Worm (Caenorhabditis elegans) whole organism, L4 larva: ENCODE results near the gene tbc-7.

Experiments
- D1046.2 ChIP-seq: fragments of 200-800 bp; sonication (Bioruptor generic); IDR thresholded peaks from 2 replicates; pipeline ENCODE4 v1.3.6; 2022; ENCODE audit warnings: missing genetic modification characterization, missing compliant biosample characterization
- F26F4.8 ChIP-seq: fragments of 200-800 bp; sonication (Bioruptor generic); conservative IDR thresholded peaks from 2 replicates; pipeline ENCODE4 v1.3.6; 2022; ENCODE audit warnings: missing genetic modification characterization, missing compliant biosample characterization
- R02D3.7 ChIP-seq: fragments of 150-350 bp; sonication (generic microtip); optimal IDR thresholded peaks from 3 replicates; lab custom pipeline; 2014; ENCODE audit warnings: missing biosample characterization, missing genetic modification characterization
- T20F7.1 ChIP-seq: fragments of 200-800 bp; sonication (Bioruptor generic); optimal IDR thresholded peaks from 2 replicates; lab custom pipeline; 2018; ENCODE audit warnings: mild to moderate bottlenecking, missing genetic modification characterization, missing compliant biosample characterization
- Y48G9A.11 ChIP-seq: fragments of 200-800 bp; sonication (Bioruptor generic); IDR thresholded peaks from 2 replicates; pipeline ENCODE4 v1.3.6; 2022; ENCODE audit warnings: missing genetic modification reagents, missing genetic modification characterization, missing compliant biosample characterization
- Y5F2A.4 ChIP-seq: fragments of 200-800 bp; sonication (Bioruptor generic); optimal IDR thresholded peaks from 2 replicates; lab custom pipeline; 2018; ENCODE audit warnings: mild to moderate bottlenecking, missing genetic modification characterization, missing compliant biosample characterization
- aha-1 ChIP-seq: fragments of 150-350 bp; peaks from one replicate; lab custom pipeline; 2014; ENCODE audit warnings: missing biosample characterization, missing genetic modification characterization
- ceh-62 ChIP-seq: sonication (generic microtip); optimal IDR thresholded peaks from 2 replicates; lab custom pipeline; 2017; ENCODE audit warnings: missing biosample characterization, missing genetic modification characterization
- ces-1 ChIP-seq: fragments of 150-350 bp; sonication (generic microtip); optimal IDR thresholded peaks from 4 replicates; lab custom pipeline; 2014; ENCODE audit warnings: missing biosample characterization, missing genetic modification reagents, missing genetic modification characterization
- ctbp-1 ChIP-seq: fragments of 200-800 bp; sonication (Bioruptor generic); IDR thresholded peaks from 2 replicates; pipeline ENCODE4 v1.3.6; 2022; ENCODE audit warnings: missing genetic modification reagents, missing genetic modification characterization, missing compliant biosample characterization
- daf-16 ChIP-seq, 3 experiments: sonication (generic microtip); optimal IDR thresholded peaks; 2 replicates each; lab custom pipeline; 2016 to 2017; ENCODE audit warnings: missing genetic modification characterization in 3 of 3, missing genetic modification reagents in 3 of 3, mild to moderate bottlenecking in 2 of 3, missing compliant biosample characterization in 2 of 3, missing biosample characterization in 1 of 3, moderate library complexity in 1 of 3
- dmd-8 ChIP-seq: fragments of 200-800 bp; sonication (Bioruptor generic); IDR thresholded peaks from 2 replicates; pipeline ENCODE4 v1.3.6; 2022; ENCODE audit warnings: missing genetic modification characterization, missing compliant biosample characterization
- dmd-9 ChIP-seq: fragments of 200-800 bp; sonication (Bioruptor generic); IDR thresholded peaks from 2 replicates; pipeline ENCODE4 v1.3.6; 2022; ENCODE audit warnings: missing genetic modification reagents, missing genetic modification characterization, missing compliant biosample characterization
- duxl-1 ChIP-seq: sonication (generic microtip); optimal IDR thresholded peaks from 2 replicates; lab custom pipeline; 2016; ENCODE audit warnings: mild to moderate bottlenecking, missing genetic modification characterization, moderate library complexity, missing compliant biosample characterization; ENCODE audit not compliant: poor library complexity
- dve-1 ChIP-seq: sonication (generic microtip); optimal IDR thresholded peaks from 2 replicates; lab custom pipeline; 2017; ENCODE audit warnings: antibody characterized with exemption, mild to moderate bottlenecking, missing genetic modification characterization, missing compliant biosample characterization; ENCODE audit not compliant: insufficient read depth
- fos-1 ChIP-seq: fragments of 150-350 bp; optimal IDR thresholded peaks from 2 replicates; lab custom pipeline; 2014; ENCODE audit warnings: missing biosample characterization, missing genetic modification characterization
- hif-1 ChIP-seq, 2 experiments: sonication (generic microtip); optimal IDR thresholded peaks; 2 replicates each; lab custom pipeline; 2016 to 2017; ENCODE audit warnings: missing compliant biosample characterization in 2 of 2, missing genetic modification characterization in 2 of 2, missing genetic modification reagents in 2 of 2, missing genotype in 2 of 2, mild to moderate bottlenecking in 1 of 2
- lim-7 ChIP-seq: fragments of 200-800 bp; sonication (Bioruptor generic); IDR thresholded peaks from 2 replicates; pipeline ENCODE4 v1.3.6; 2022; ENCODE audit warnings: missing genetic modification characterization, missing compliant biosample characterization
- madf-5 ChIP-seq, 2 experiments: fragments of 200-800 bp; sonication (Bioruptor generic); IDR thresholded peaks; 2 replicates each; pipeline ENCODE4 v1.3.6; 2022; ENCODE audit warnings: missing compliant biosample characterization in 2 of 2, missing genetic modification characterization in 2 of 2
- mdt-29 ChIP-seq: fragments of 200-800 bp; sonication (Bioruptor generic); IDR thresholded peaks from 2 replicates; pipeline ENCODE4 v1.3.6; 2022; ENCODE audit warnings: missing genetic modification reagents, missing genetic modification characterization, missing compliant biosample characterization
- mes-2 ChIP-seq: sonication (generic microtip); optimal IDR thresholded peaks from 2 replicates; lab custom pipeline; 2016; ENCODE audit warnings: missing genotype, mild to moderate bottlenecking, missing genetic modification characterization, missing compliant biosample characterization; ENCODE audit not compliant: poor library complexity, severe bottlenecking
- nhr-10 ChIP-seq: fragments of 150-350 bp; optimal IDR thresholded peaks from 2 replicates; lab custom pipeline; 2014; ENCODE audit warnings: missing biosample characterization, missing genetic modification characterization
- pqm-1 ChIP-seq: sonication (generic microtip); optimal IDR thresholded peaks from 2 replicates; lab custom pipeline; 2017; ENCODE audit warnings: missing biosample characterization, missing genetic modification characterization
- skn-1 ChIP-seq: fragments of 150-350 bp; optimal IDR thresholded peaks from 2 replicates; lab custom pipeline; 2014; ENCODE audit warnings: missing biosample characterization, missing genetic modification characterization
- snpc-4 ChIP-seq: fragments of 150-350 bp; optimal IDR thresholded peaks from 2 replicates; lab custom pipeline; 2014; ENCODE audit warnings: missing biosample characterization, missing genetic modification characterization
- spr-3 ChIP-seq: fragments of 200-800 bp; sonication (Bioruptor generic); optimal IDR thresholded peaks from 2 replicates; lab custom pipeline; 2018; ENCODE audit warnings: mild to moderate bottlenecking, missing genetic modification characterization, missing compliant biosample characterization
- tag-97 ChIP-seq: fragments of 200-800 bp; sonication (Bioruptor generic); IDR thresholded peaks from 2 replicates; pipeline ENCODE4 v1.3.6; 2022; ENCODE audit warnings: missing genetic modification characterization, missing compliant biosample characterization
- tra-1 ChIP-seq: fragments of 200-800 bp; sonication (Bioruptor generic); IDR thresholded peaks from 2 replicates; pipeline ENCODE4 v1.3.6; 2022; ENCODE audit warnings: missing genetic modification reagents, missing genetic modification characterization, missing compliant biosample characterization
- unc-62 ChIP-seq, 3 experiments: fragments of 150-350 bp in 1 of 3; sonication (generic microtip); optimal IDR thresholded peaks in 2 of 3; peaks in 1 of 3; 1 replicate in 1 of 3; 2 replicates in 2 of 3; lab custom pipeline; 2014 to 2017; ENCODE audit warnings: missing biosample characterization in 3 of 3, missing genetic modification characterization in 3 of 3, missing genetic modification reagents in 3 of 3, missing genotype in 1 of 3
- vab-7 ChIP-seq: fragments of 200-800 bp; sonication (Bioruptor generic); IDR thresholded peaks from 2 replicates; pipeline ENCODE4 v1.3.6; 2022; ENCODE audit warnings: missing genetic modification reagents, missing genetic modification characterization, missing compliant biosample characterization
- zag-1 ChIP-seq: fragments of 150-350 bp; optimal IDR thresholded peaks from 2 replicates; lab custom pipeline; 2014; ENCODE audit warnings: missing biosample characterization, missing genetic modification characterization
- zfp-2 ChIP-seq: sonication (generic microtip); optimal IDR thresholded peaks from 2 replicates; lab custom pipeline; 2016; ENCODE audit warnings: mild to moderate bottlenecking, missing genetic modification characterization, missing compliant biosample characterization
- zfp-3 ChIP-seq: fragments of 200-800 bp; sonication (Bioruptor generic); conservative IDR thresholded peaks from 2 replicates; pipeline ENCODE4 v1.3.6; 2022; ENCODE audit warnings: missing genetic modification reagents, missing genetic modification characterization, missing compliant biosample characterization
- zip-2 ChIP-seq: fragments of 150-350 bp; optimal IDR thresholded peaks from 2 replicates; lab custom pipeline; 2014; ENCODE audit warnings: missing biosample characterization, missing genetic modification characterization
- ztf-11 ChIP-seq: fragments of 150-350 bp; optimal IDR thresholded peaks from 2 replicates; lab custom pipeline; 2014; ENCODE audit warnings: missing biosample characterization, missing genetic modification characterization

The tbc-7 gene

DNA sequence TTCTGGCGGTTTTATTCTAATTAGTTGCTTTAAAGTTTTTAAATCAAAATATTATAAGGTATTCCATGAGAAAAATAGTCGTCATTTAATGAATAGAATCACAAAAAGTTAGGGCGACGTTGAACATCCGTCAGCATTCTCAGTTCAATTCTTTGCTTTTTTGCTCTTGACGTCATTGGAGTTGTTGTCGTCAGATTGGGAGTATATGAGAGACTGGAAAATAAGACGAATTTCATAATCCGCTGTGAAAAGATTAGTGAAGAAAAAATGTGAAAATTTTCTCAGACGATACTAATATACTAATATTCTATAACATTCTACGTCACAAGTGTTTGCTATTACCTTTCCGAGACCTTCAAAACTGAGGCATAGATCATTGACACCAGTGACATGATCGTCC lies 17.3 kb downstream of the tbc-7 start:
- no peak for TF ChIP-seq skn-1 (tag; lab: Kevin White, UChicago)
- TF ChIP-seq daf-16 (GFP tag; optimal IDR thresholded peaks at IDR 0.05; lab: Kevin White, UChicago): no peak
- TF ChIP-seq daf-16 (tag; optimal IDR thresholded peaks at IDR 0.05; lab: Kevin White, UChicago): no peak
- TF ChIP-seq ztf-11 (tag; lab: Kevin White, UChicago): no peak
- TF ChIP-seq D1046.2 (GFP tag; lab: Robert Waterston, UW): no peak
- TF ChIP-seq dmd-9: no peak
- no peak for TF ChIP-seq tag-97 (GFP tag; lab: Robert Waterston, UW)
- TF ChIP-seq hif-1 (tag; optimal IDR thresholded peaks at IDR 0.05; lab: Kevin White, UChicago): no peak

DNA sequence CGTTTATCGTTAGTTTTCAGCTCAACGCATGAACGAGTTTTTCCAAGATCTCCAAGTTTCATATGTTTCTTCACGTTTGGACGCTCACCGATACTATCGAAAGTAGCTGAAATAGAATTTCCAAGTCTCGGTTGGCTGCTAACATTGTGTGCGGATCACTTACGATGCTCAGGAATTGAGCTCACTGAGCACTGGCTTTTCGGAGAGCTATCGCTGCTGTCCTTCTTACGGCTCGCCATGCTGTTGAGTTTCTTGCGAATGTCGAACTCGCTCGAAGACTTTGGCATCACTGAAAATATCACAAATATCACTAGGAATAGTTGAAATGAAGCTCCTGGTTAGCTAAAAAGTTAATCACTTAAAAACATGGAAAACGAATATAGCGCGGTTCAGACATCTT lies 17.8 kb downstream of the tbc-7 start:
- TF ChIP-seq unc-62 (GFP tag; optimal IDR thresholded peaks at IDR 0.05 in 1 of 2; lab: Kevin White, UChicago): peak in 1 of 2 experiments; percentile 98
- TF ChIP-seq unc-62 (tag; optimal IDR thresholded peaks at IDR 0.05; lab: Kevin White, UChicago): no peak
- TF ChIP-seq vab-7 (GFP tag; lab: Robert Waterston, UW): no peak

DNA sequence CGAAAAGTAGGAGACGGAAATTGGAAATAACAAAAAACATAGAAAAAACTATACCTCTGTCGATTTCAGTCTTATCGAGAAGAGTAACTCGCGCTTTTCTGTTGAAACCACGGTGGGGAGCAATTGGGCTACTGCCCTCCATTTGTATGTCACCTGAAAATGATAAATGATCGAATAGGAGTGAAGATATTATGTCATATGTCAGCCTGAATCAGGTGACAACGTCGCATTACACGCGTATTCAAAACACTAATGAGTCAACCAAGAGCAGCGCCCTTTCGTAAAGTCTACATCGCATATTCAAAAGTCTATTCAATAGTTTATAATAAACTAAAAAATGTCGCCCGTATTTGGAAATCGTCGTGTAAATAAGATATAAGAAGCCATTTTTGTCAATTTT lies 18.9 kb downstream of the tbc-7 start:
- TF ChIP-seq madf-5 (GFP tag; IDR thresholded peaks at IDR 0.05; lab: Robert Waterston, UW) (no peak), aha-1 (tag; lab: Kevin White, UChicago) (no peak), nhr-10 (tag; lab: Kevin White, UChicago) (no peak), zag-1 (tag; lab: Kevin White, UChicago) (no peak), Y5F2A.4 (GFP tag; lab: Kevin White, UChicago) (no peak), zfp-3 (GFP tag; lab: Robert Waterston, UW) (no peak), lim-7 (GFP tag; lab: Robert Waterston, UW) (no peak), zfp-2 (tag; lab: Kevin White, UChicago) (no peak), D1046.2 (GFP tag; lab: Robert Waterston, UW) (no peak), fos-1 (tag; lab: Kevin White, UChicago) (no peak), Y48G9A.11 (GFP tag; lab: Robert Waterston, UW) (no peak), duxl-1 (tag; lab: Kevin White, UChicago) (no peak), ces-1 (no peak), zip-2 (tag; lab: Kevin White, UChicago) (no peak), ctbp-1 (GFP tag; lab: Robert Waterston, UW) (no peak), ceh-62 (tag; lab: Kevin White, UChicago) (no peak), mdt-29 (GFP tag; lab: Robert Waterston, UW) (no peak), vab-7 (GFP tag; lab: Robert Waterston, UW) (no peak), dmd-8 (GFP tag; lab: Robert Waterston, UW) (no peak)

DNA sequence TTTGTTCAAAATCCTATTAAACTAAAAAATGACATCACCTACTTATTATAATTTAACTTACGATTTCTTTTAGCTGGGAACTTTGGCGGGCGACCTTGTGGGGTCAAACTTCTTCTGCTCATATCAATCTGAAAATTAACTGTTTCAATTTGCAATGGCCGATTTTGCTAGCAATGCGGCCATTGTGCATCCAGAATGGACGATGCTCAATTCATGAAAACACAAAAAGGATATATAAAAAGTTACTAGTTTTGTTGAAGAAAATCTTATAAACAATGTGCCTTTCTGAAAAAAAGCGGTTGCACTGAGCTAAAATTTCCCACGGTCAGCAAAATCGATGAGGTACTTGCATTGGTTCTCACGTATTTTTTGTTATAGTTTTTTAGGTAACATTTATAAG lies 20.2 kb downstream of the tbc-7 start, which contains the start of gene C31H2.3:
Gene C31H2.3, minus strand, starts transcription at position 101 of the 400 bp plus-strand sequence.
- TF ChIP-seq R02D3.7 (tag; lab: Kevin White, UChicago): no peak
- no peak for TF ChIP-seq spr-3 (GFP tag; lab: Kevin White, UChicago)
- no peak for TF ChIP-seq snpc-4
- no peak for TF ChIP-seq T20F7.1 (GFP tag; lab: Kevin White, UChicago)
- no peak for TF ChIP-seq tra-1 (GFP tag; lab: Robert Waterston, UW)
- no peak for TF ChIP-seq F26F4.8 (GFP tag; lab: Robert Waterston, UW)
- TF ChIP-seq dve-1 (tag; lab: Kevin White, UChicago): no peak
- TF ChIP-seq pqm-1 (tag; lab: Kevin White, UChicago): no peak
- TF ChIP-seq mes-2 (tag; lab: Kevin White, UChicago): no peak
- TF ChIP-seq, all 104 proteins: peak for 0
